Worm (Caenorhabditis elegans) whole organism, young adult: Measurements from ENCODE around the gene nep-21.
A peak's percentile ranks its signal among the peaks of the same experiment; 100 is the strongest.

Source experiments
- B0019.2 ChIP-seq: fragments of 200-800 bp; sonication (Bioruptor generic); conservative IDR thresholded peaks from 2 replicates; pipeline ENCODE4 v1.3.6; 2022; ENCODE audit warnings: missing genetic modification reagents, missing genetic modification characterization, missing compliant biosample characterization
- B0035.1 ChIP-seq: sonication (generic microtip); optimal IDR thresholded peaks from 2 replicates; lab custom pipeline; 2016; ENCODE audit warnings: missing genetic modification characterization, mild to moderate bottlenecking, missing compliant biosample characterization, missing genotype, missing genetic modification reagents
- B0336.3 ChIP-seq: fragments of 200-800 bp; sonication (Bioruptor generic); IDR thresholded peaks from 2 replicates; pipeline ENCODE4 v1.3.6; 2022; ENCODE audit warnings: missing genetic modification characterization, missing compliant biosample characterization
- C06A6.2 ChIP-seq: fragments of 200-800 bp; sonication (Bioruptor generic); conservative IDR thresholded peaks from 2 replicates; pipeline ENCODE4 v1.3.6; 2022; ENCODE audit warnings: missing genetic modification characterization, missing compliant biosample characterization
- F23B12.7 ChIP-seq: sonication (generic microtip); optimal IDR thresholded peaks from 2 replicates; lab custom pipeline; 2017; ENCODE audit warnings: missing genetic modification characterization, mild to moderate bottlenecking, missing compliant biosample characterization, antibody characterized with exemption, moderate library complexity; ENCODE audit not compliant: insufficient read depth
- T07F8.4 ChIP-seq: sonication (generic microtip); optimal IDR thresholded peaks from 2 replicates; lab custom pipeline; 2016; ENCODE audit warnings: mild to moderate bottlenecking, missing genetic modification characterization, moderate library complexity, missing compliant biosample characterization
- Y53F4B.3 ChIP-seq: fragments of 200-800 bp; sonication (Bioruptor generic); IDR thresholded peaks from 2 replicates; pipeline ENCODE4 v1.3.6; 2022; ENCODE audit warnings: missing genetic modification reagents, missing genetic modification characterization, missing compliant biosample characterization
- aptf-3 ChIP-seq: fragments of 200-800 bp; sonication (Bioruptor generic); IDR thresholded peaks from 2 replicates; pipeline ENCODE4 v1.3.6; 2022; ENCODE audit warnings: missing genetic modification characterization, missing compliant biosample characterization
- athp-1 ChIP-seq: sonication (generic microtip); optimal IDR thresholded peaks from 2 replicates; lab custom pipeline; 2017; ENCODE audit warnings: mild to moderate bottlenecking, missing genetic modification characterization, missing compliant biosample characterization
- attf-5 ChIP-seq: fragments of 200-800 bp; sonication (Bioruptor generic); optimal IDR thresholded peaks from 2 replicates; lab custom pipeline; 2018; ENCODE audit warnings: mild to moderate bottlenecking, missing genetic modification characterization, missing compliant biosample characterization
- bed-1 ChIP-seq: fragments of 200-800 bp; sonication (Bioruptor generic); IDR thresholded peaks from 2 replicates; pipeline ENCODE4 v1.3.6; 2022; ENCODE audit warnings: missing genetic modification reagents, missing genetic modification characterization, missing compliant biosample characterization
- ceh-27 ChIP-seq: fragments of 200-800 bp; sonication (Bioruptor generic); optimal IDR thresholded peaks from 2 replicates; lab custom pipeline; 2018; ENCODE audit warnings: mild to moderate bottlenecking, missing genetic modification characterization, moderate library complexity, missing compliant biosample characterization
- ceh-58 ChIP-seq: fragments of 200-800 bp; sonication (Bioruptor generic); IDR thresholded peaks from 2 replicates; pipeline ENCODE4 v1.3.6; 2022; ENCODE audit warnings: missing genetic modification characterization, missing compliant biosample characterization
- ceh-91 ChIP-seq: fragments of 200-800 bp; sonication (Bioruptor generic); IDR thresholded peaks from 2 replicates; pipeline ENCODE4 v1.3.6; 2022; ENCODE audit warnings: missing genetic modification reagents, missing genetic modification characterization, missing compliant biosample characterization
- chd-7 ChIP-seq: sonication (generic microtip); optimal IDR thresholded peaks from 2 replicates; lab custom pipeline; 2016; ENCODE audit warnings: mild to moderate bottlenecking, missing genetic modification characterization, moderate library complexity, missing compliant biosample characterization
- die-1 ChIP-seq: sonication (generic microtip); optimal IDR thresholded peaks from 2 replicates; lab custom pipeline; 2016; ENCODE audit warnings: missing genotype, mild to moderate bottlenecking, missing genetic modification characterization, missing compliant biosample characterization
- egl-18 ChIP-seq: fragments of 200-800 bp; sonication (Bioruptor generic); IDR thresholded peaks from 2 replicates; pipeline ENCODE4 v1.3.6; 2022; ENCODE audit warnings: missing genetic modification reagents, missing genetic modification characterization, missing compliant biosample characterization
- egl-44 ChIP-seq: fragments of 200-800 bp; sonication (Bioruptor generic); IDR thresholded peaks from 2 replicates; pipeline ENCODE4 v1.3.6; 2022; ENCODE audit warnings: missing genetic modification reagents, missing genetic modification characterization, missing compliant biosample characterization
- ekl-4 ChIP-seq: fragments of 200-800 bp; sonication (Bioruptor generic); IDR thresholded peaks from 2 replicates; pipeline ENCODE4 v1.3.6; 2022; ENCODE audit warnings: missing genetic modification reagents, missing genetic modification characterization, missing compliant biosample characterization
- fkh-3 ChIP-seq: sonication (generic microtip); optimal IDR thresholded peaks from 2 replicates; lab custom pipeline; 2016; ENCODE audit warnings: mild to moderate bottlenecking, missing genetic modification characterization, missing compliant biosample characterization
- hlh-12 ChIP-seq: sonication (generic microtip); optimal IDR thresholded peaks from 2 replicates; lab custom pipeline; 2016; ENCODE audit warnings: missing genetic modification characterization, missing compliant biosample characterization
- hmg-1.2 ChIP-seq: fragments of 200-800 bp; sonication (Bioruptor generic); IDR thresholded peaks from 2 replicates; pipeline ENCODE4 v1.3.6; 2022; ENCODE audit warnings: missing genetic modification reagents, missing genetic modification characterization, missing compliant biosample characterization
- let-607 ChIP-seq, 2 experiments: fragments of 200-800 bp in 1 of 2; sonication (Bioruptor generic) in 1 of 2; sonication (generic microtip) in 1 of 2; optimal IDR thresholded peaks; 2 replicates each; lab custom pipeline; 2016 to 2018; ENCODE audit warnings: mild to moderate bottlenecking in 2 of 2, missing compliant biosample characterization in 2 of 2, missing genetic modification characterization in 2 of 2, moderate library complexity in 2 of 2, missing genotype in 1 of 2
- lin-35 ChIP-seq, 3 experiments: fragments of 150-350 bp in 2 of 3; sonication (generic microtip) in 1 of 3; optimal IDR thresholded peaks; 2 replicates each; lab custom pipeline; 2014 to 2018; ENCODE audit warnings: missing biosample characterization in 3 of 3, missing genetic modification characterization in 3 of 3, missing genetic modification reagents in 3 of 3
- lsl-1 ChIP-seq: fragments of 200-800 bp; sonication (Bioruptor generic); optimal IDR thresholded peaks from 2 replicates; lab custom pipeline; 2018; ENCODE audit warnings: mild to moderate bottlenecking, missing genetic modification characterization, moderate library complexity, missing compliant biosample characterization
- madf-6 ChIP-seq: fragments of 200-800 bp; sonication (Bioruptor generic); IDR thresholded peaks from 2 replicates; pipeline ENCODE4 v1.3.6; 2022; ENCODE audit warnings: missing genetic modification reagents, missing genetic modification characterization, missing compliant biosample characterization
- mes-4 ChIP-seq: sonication (generic microtip); optimal IDR thresholded peaks from 2 replicates; lab custom pipeline; 2016; ENCODE audit warnings: missing genotype, missing genetic modification characterization, missing compliant biosample characterization
- mxl-1 ChIP-seq: sonication (generic microtip); optimal IDR thresholded peaks from 2 replicates; lab custom pipeline; 2016; ENCODE audit warnings: missing genetic modification characterization, missing compliant biosample characterization
- nhr-27 ChIP-seq: fragments of 200-800 bp; sonication (Bioruptor generic); optimal IDR thresholded peaks from 2 replicates; lab custom pipeline; 2018; ENCODE audit warnings: mild to moderate bottlenecking, missing genetic modification characterization, moderate library complexity, missing compliant biosample characterization
- nhr-80 ChIP-seq: sonication (generic microtip); optimal IDR thresholded peaks from 2 replicates; lab custom pipeline; 2016; ENCODE audit warnings: missing genetic modification characterization, missing compliant biosample characterization
- rec-8 ChIP-seq, 2 experiments: sonication (generic microtip); optimal IDR thresholded peaks; 2 replicates each; lab custom pipeline; 2016; ENCODE audit warnings: mild to moderate bottlenecking in 2 of 2, missing genetic modification characterization in 2 of 2, missing genetic modification reagents in 2 of 2, missing genotype in 2 of 2, missing biosample characterization in 1 of 2, missing compliant biosample characterization in 1 of 2, moderate library complexity in 1 of 2
- rpc-1 ChIP-seq, 2 experiments: fragments of 150-350 bp in 1 of 2; sonication (generic microtip) in 1 of 2; optimal IDR thresholded peaks; 2 replicates each; lab custom pipeline; 2014 to 2018; ENCODE audit warnings: missing biosample characterization in 1 of 2, missing genetic modification characterization in 1 of 2, missing genetic modification reagents in 1 of 2, missing genotype in 1 of 2
- sea-2 ChIP-seq: fragments of 200-800 bp; sonication (Bioruptor generic); IDR thresholded peaks from 2 replicates; pipeline ENCODE4 v1.3.6; 2022; ENCODE audit warnings: missing genetic modification characterization, missing compliant biosample characterization
- snpc-4 ChIP-seq, 5 experiments: fragments of 150-350 bp in 1 of 5; sonication (generic microtip) in 4 of 5; optimal IDR thresholded peaks; 2 replicates each; lab custom pipeline; 2014 to 2018; ENCODE audit warnings: missing genetic modification characterization in 5 of 5, missing biosample characterization in 3 of 5, antibody characterized with exemption in 2 of 5, mild to moderate bottlenecking in 2 of 5, missing compliant biosample characterization in 2 of 5, missing genotype in 2 of 5, moderate library complexity in 2 of 5, missing genetic modification reagents in 1 of 5
- somi-1 ChIP-seq: fragments of 200-800 bp; sonication (Bioruptor generic); optimal IDR thresholded peaks from 2 replicates; lab custom pipeline; 2018; ENCODE audit warnings: mild to moderate bottlenecking, missing genetic modification characterization, missing compliant biosample characterization
- sptf-2 ChIP-seq: fragments of 200-800 bp; sonication (Bioruptor generic); optimal IDR thresholded peaks from 2 replicates; lab custom pipeline; 2018; ENCODE audit warnings: mild to moderate bottlenecking, missing genetic modification characterization, missing compliant biosample characterization
- unc-62 ChIP-seq: fragments of 150-350 bp; optimal IDR thresholded peaks from 2 replicates; lab custom pipeline; 2014; ENCODE audit warnings: missing biosample characterization, missing genetic modification reagents, missing genetic modification characterization
- ztf-6 ChIP-seq: fragments of 200-800 bp; sonication (Bioruptor generic); IDR thresholded peaks from 2 replicates; pipeline ENCODE4 v1.3.6; 2022; ENCODE audit warnings: missing genetic modification reagents, missing genetic modification characterization, missing compliant biosample characterization

nep-21 gene

ce11 chrV:14230788-14231583 lies 4.7 kb upstream of the nep-21 start (continued):
- TF ChIP-seq rpc-1 (optimal IDR thresholded peaks at IDR 0.05; lab: Kevin White, UChicago) (peak; percentile 55), rpc-1 (tag; optimal IDR thresholded peaks at IDR 0.05; lab: Kevin White, UChicago) (peak; percentile 80), chd-7 (tag; lab: Kevin White, UChicago) (peak; percentile 1), hmg-1.2 (GFP tag; lab: Robert Waterston, UW) (peak; percentile 25; the same call in 1 of the 2 replicates), bed-1 (no peak), mxl-1 (tag; lab: Kevin White, UChicago) (peak; percentile 7), nhr-27 (tag; lab: Kevin White, UChicago) (no peak)

ce11 chrV:14223141-14223540 lies 3.1 kb downstream of the nep-21 start:
- no peak for TF ChIP-seq ekl-4 (GFP tag; lab: Robert Waterston, UW)
- no peak for TF ChIP-seq sptf-2 (GFP tag; lab: Kevin White, UChicago)
- TF ChIP-seq attf-5 (GFP tag; lab: Kevin White, UChicago): no peak
- no peak for TF ChIP-seq unc-62
- TF ChIP-seq hlh-12 (tag; lab: Kevin White, UChicago): no peak
- TF ChIP-seq F23B12.7 (tag; lab: Kevin White, UChicago): no peak
- no peak for TF ChIP-seq Y53F4B.3 (GFP tag; lab: Robert Waterston, UW)

- TF ChIP-seq die-1 (tag; lab: Kevin White, UChicago): no peak
- TF ChIP-seq sea-2 (GFP tag; lab: Robert Waterston, UW): no peak
- TF ChIP-seq ceh-91: no peak
- no peak for TF ChIP-seq B0035.1
- TF ChIP-seq B0336.3 (GFP tag; lab: Robert Waterston, UW): no peak
- no peak for TF ChIP-seq F23B12.7 (tag; lab: Kevin White, UChicago)
- TF ChIP-seq lin-35 (GFP tag; optimal IDR thresholded peaks at IDR 0.05; lab: Kevin White, UChicago): no peak
- no peak for TF ChIP-seq fkh-3 (tag; lab: Kevin White, UChicago)
Measured at ce11 chrV:14215106-14215505, 11.2 kb downstream of the nep-21 start, which contains the start of gene T16A9.5. T16A9.5 (minus strand) TSS chrV:14215206.

- TF ChIP-seq egl-44 (GFP tag; lab: Robert Waterston, UW) (0 out of 2 replicates have a peak, but pooled peaks have one; percentile 43), nhr-80 (tag; lab: Kevin White, UChicago) (peak; percentile 50), athp-1 (tag; lab: Kevin White, UChicago) (no peak)
Measured at ce11 chrV:14212813-14213212, 13.5 kb downstream of the nep-21 start.

- TF ChIP-seq madf-6 (GFP tag; lab: Robert Waterston, UW): no peak
- no peak for TF ChIP-seq egl-18 (GFP tag; lab: Robert Waterston, UW)
- TF ChIP-seq lsl-1 (GFP tag; lab: Kevin White, UChicago): no peak
- no peak for TF ChIP-seq aptf-3
- TF ChIP-seq rec-8 (tag; optimal IDR thresholded peaks at IDR 0.05; lab: Kevin White, UChicago): no peak
- no peak for TF ChIP-seq snpc-4 (GFP tag; optimal IDR thresholded peaks at IDR 0.05; lab: Kevin White, UChicago)
- TF ChIP-seq snpc-4 (tag; optimal IDR thresholded peaks at IDR 0.05; lab: Kevin White, UChicago): no peak
- no peak for TF ChIP-seq mes-4 (tag; lab: Kevin White, UChicago)
- no peak for TF ChIP-seq ceh-27 (GFP tag; lab: Kevin White, UChicago)
- no peak for TF ChIP-seq let-607 (tag; optimal IDR thresholded peaks at IDR 0.05; lab: Kevin White, UChicago)
- TF ChIP-seq hlh-12 (tag; lab: Kevin White, UChicago): no peak
- no peak for TF ChIP-seq ceh-58
- no peak for TF ChIP-seq Y53F4B.3 (GFP tag; lab: Robert Waterston, UW)
- TF ChIP-seq B0019.2 (GFP tag; lab: Robert Waterston, UW): no peak
- TF ChIP-seq chd-7 (tag; lab: Kevin White, UChicago): no peak
- no peak for TF ChIP-seq T07F8.4 (tag; lab: Kevin White, UChicago)
- no peak for TF ChIP-seq somi-1 (GFP tag; lab: Kevin White, UChicago)
- no peak for TF ChIP-seq C06A6.2 (GFP tag; lab: Robert Waterston, UW)
- TF ChIP-seq ztf-6 (GFP tag; lab: Robert Waterston, UW): no peak
Measured at ce11 chrV:14210743-14211142, 15.5 kb downstream of the nep-21 start, which contains the start of gene str-230. str-230 (minus strand) TSS chrV:14210843.
